Worm (Caenorhabditis elegans): ENCODE results near the gene ttr-33.

- TF ChIP-seq fos-1 (tag; optimal IDR thresholded peaks at IDR 0.05), result no peak
- no peak for TF ChIP-seq pha-4 (tag; optimal IDR thresholded peaks at IDR 0.05)
These were observed 6.8 kb downstream of the ttr-33 start for ce11 chrV:7830952-7831351.

Data from whole organism, L3 larva.